Worm (Caenorhabditis elegans): ENCODE results near the gene C05C9.3.

Gene C05C9.3

ce11 chrX:11097343-11097742 is 55.3 kb downstream of the C05C9.3 start:
- TF ChIP-seq ces-1 (GFP tag; optimal IDR thresholded peaks at IDR 0.05) (no peak), nhr-237 (tag; optimal IDR thresholded peaks at IDR 0.05) (no peak), mep-1 (tag; optimal IDR thresholded peaks at IDR 0.05) (no peak), flh-1 (GFP tag; optimal IDR thresholded peaks at IDR 0.05) (no peak), nhr-12 (tag; optimal IDR thresholded peaks at IDR 0.05) (no peak), elt-3 (tag; optimal IDR thresholded peaks at IDR 0.05) (no peak), blmp-1 (tag; optimal IDR thresholded peaks at IDR 0.05) (no peak), snpc-4 (tag; optimal IDR thresholded peaks at IDR 0.05) (no peak), lin-32 (GFP tag; optimal IDR thresholded peaks at IDR 0.05) (no peak), lin-13 (tag; optimal IDR thresholded peaks at IDR 0.05) (no peak), unc-62 (GFP tag; optimal IDR thresholded peaks at IDR 0.05) (no peak), hlh-1 (tag; optimal IDR thresholded peaks at IDR 0.05) (no peak), ceh-43 (GFP tag; optimal IDR thresholded peaks at IDR 0.05) (no peak), ham-2 (GFP tag; optimal IDR thresholded peaks at IDR 0.05) (no peak), ceh-83 (GFP tag; optimal IDR thresholded peaks at IDR 0.05) (no peak), cnd-1 (tag; optimal IDR thresholded peaks at IDR 0.05) (no peak), M03D4.4 (tag; optimal IDR thresholded peaks at IDR 0.05) (no peak), ceh-39 (tag; optimal IDR thresholded peaks at IDR 0.05) (no peak)

- TF ChIP-seq sptf-1 (tag; optimal IDR thresholded peaks at IDR 0.05) (peak; percentile 86), ham-2 (GFP tag; optimal IDR thresholded peaks at IDR 0.05) (peak; percentile 5), tbx-8 (GFP tag; optimal IDR thresholded peaks at IDR 0.05) (peak; percentile 51), ceh-43 (GFP tag; optimal IDR thresholded peaks at IDR 0.05) (peak; percentile 75), ces-1 (GFP tag; optimal IDR thresholded peaks at IDR 0.05) (peak; percentile 55), lin-32 (GFP tag; optimal IDR thresholded peaks at IDR 0.05) (peak; percentile 63), flh-1 (GFP tag; optimal IDR thresholded peaks at IDR 0.05) (peak; percentile 31), unc-120 (tag; optimal IDR thresholded peaks at IDR 0.05; ENCODE audit: poor library complexity, severe bottlenecking) (peak; percentile 46), pha-4 (tag; optimal IDR thresholded peaks at IDR 0.05) (peak; percentile 48), snpc-4 (tag; optimal IDR thresholded peaks at IDR 0.05) (no peak), elt-1 (tag; optimal IDR thresholded peaks at IDR 0.05; ENCODE audit: borderline replicate concordance, insufficient read depth) (no peak), mab-5 (tag; optimal IDR thresholded peaks at IDR 0.05) (no peak), zip-8 (tag; optimal IDR thresholded peaks at IDR 0.05) (no peak), sem-2 (GFP tag; optimal IDR thresholded peaks at IDR 0.05) (peak; percentile 73), mls-2 (tag; optimal IDR thresholded peaks at IDR 0.05) (peak; percentile 88), lin-13 (tag; optimal IDR thresholded peaks at IDR 0.05) (peak; percentile 64), nhr-12 (tag; optimal IDR thresholded peaks at IDR 0.05) (peak; percentile 6), bed-3 (GFP tag; optimal IDR thresholded peaks at IDR 0.05) (peak; percentile 55), nhr-237 (tag; optimal IDR thresholded peaks at IDR 0.05) (peak; percentile 9), nhr-2 (tag; optimal IDR thresholded peaks at IDR 0.05) (no peak), M03D4.4 (tag; optimal IDR thresholded peaks at IDR 0.05) (peak; percentile 82), ztf-11 (tag; optimal IDR thresholded peaks at IDR 0.05) (peak; percentile 69), drap-1 (GFP tag; optimal IDR thresholded peaks at IDR 0.05) (peak; percentile 84), mep-1 (tag; optimal IDR thresholded peaks at IDR 0.05) (peak; percentile 41), blmp-1 (tag; optimal IDR thresholded peaks at IDR 0.05) (no peak), ceh-83 (GFP tag; optimal IDR thresholded peaks at IDR 0.05) (peak; percentile 83), nhr-28 (tag; optimal IDR thresholded peaks at IDR 0.05) (no peak), ceh-39 (tag; optimal IDR thresholded peaks at IDR 0.05) (peak; percentile 16), nhr-76 (tag; optimal IDR thresholded peaks at IDR 0.05) (no peak), lsy-2 (tag; optimal IDR thresholded peaks at IDR 0.05) (no peak), hlh-1 (tag; optimal IDR thresholded peaks at IDR 0.05) (no peak), cnd-1 (tag; optimal IDR thresholded peaks at IDR 0.05) (peak; percentile 86), elt-3 (tag; optimal IDR thresholded peaks at IDR 0.05) (no peak), unc-62 (GFP tag; optimal IDR thresholded peaks at IDR 0.05) (no peak), unc-39 (tag; optimal IDR thresholded peaks at IDR 0.05) (no peak)
Observed at ce11 chrX:11095480-11095879, 57.1 kb downstream of the C05C9.3 start.

- TF ChIP-seq nhr-2 (tag; optimal IDR thresholded peaks at IDR 0.05) (peak; percentile 73), lin-32 (GFP tag; optimal IDR thresholded peaks at IDR 0.05) (peak; percentile 83), mls-2 (tag; optimal IDR thresholded peaks at IDR 0.05) (peak; percentile 93), bed-3 (GFP tag; optimal IDR thresholded peaks at IDR 0.05) (peak; percentile 30), elt-1 (tag; optimal IDR thresholded peaks at IDR 0.05; ENCODE audit: borderline replicate concordance, insufficient read depth) (peak; percentile 73), nhr-237 (tag; optimal IDR thresholded peaks at IDR 0.05) (peak; percentile 100), mab-5 (tag; optimal IDR thresholded peaks at IDR 0.05) (peak; percentile 93), hlh-1 (tag; optimal IDR thresholded peaks at IDR 0.05) (peak; percentile 92), elt-3 (tag; optimal IDR thresholded peaks at IDR 0.05) (peak; percentile 96), nhr-12 (tag; optimal IDR thresholded peaks at IDR 0.05) (peak; percentile 100), snpc-4 (tag; optimal IDR thresholded peaks at IDR 0.05) (no peak), unc-120 (tag; optimal IDR thresholded peaks at IDR 0.05; ENCODE audit: poor library complexity, severe bottlenecking) (peak; percentile 82), drap-1 (GFP tag; optimal IDR thresholded peaks at IDR 0.05) (peak; percentile 98), ham-2 (GFP tag; optimal IDR thresholded peaks at IDR 0.05) (no peak), mep-1 (tag; optimal IDR thresholded peaks at IDR 0.05) (peak; percentile 99), zip-8 (tag; optimal IDR thresholded peaks at IDR 0.05) (no peak), cnd-1 (tag; optimal IDR thresholded peaks at IDR 0.05) (peak; percentile 93), unc-39 (tag; optimal IDR thresholded peaks at IDR 0.05) (peak; percentile 94), unc-62 (GFP tag; optimal IDR thresholded peaks at IDR 0.05) (peak; percentile 97), tbx-8 (GFP tag; optimal IDR thresholded peaks at IDR 0.05) (peak; percentile 19), pha-4 (tag; optimal IDR thresholded peaks at IDR 0.05) (peak; percentile 99), ceh-43 (GFP tag; optimal IDR thresholded peaks at IDR 0.05) (peak; percentile 11), blmp-1 (tag; optimal IDR thresholded peaks at IDR 0.05) (peak; percentile 58), ces-1 (GFP tag; optimal IDR thresholded peaks at IDR 0.05) (peak; percentile 99), ceh-39 (tag; optimal IDR thresholded peaks at IDR 0.05) (peak; percentile 91), flh-1 (GFP tag; optimal IDR thresholded peaks at IDR 0.05) (no peak), lsy-2 (tag; optimal IDR thresholded peaks at IDR 0.05) (peak; percentile 91), sptf-1 (tag; optimal IDR thresholded peaks at IDR 0.05) (peak; percentile 93), nhr-28 (tag; optimal IDR thresholded peaks at IDR 0.05) (peak; percentile 79), sem-2 (GFP tag; optimal IDR thresholded peaks at IDR 0.05) (no peak), M03D4.4 (tag; optimal IDR thresholded peaks at IDR 0.05) (peak; percentile 82), lin-13 (tag; optimal IDR thresholded peaks at IDR 0.05) (peak; percentile 94), ceh-83 (GFP tag; optimal IDR thresholded peaks at IDR 0.05) (peak; percentile 65), nhr-76 (tag; optimal IDR thresholded peaks at IDR 0.05) (peak; percentile 53), ztf-11 (tag; optimal IDR thresholded peaks at IDR 0.05) (peak; percentile 98)
Observed at ce11 chrX:11093985-11094593, 58.5 kb downstream of the C05C9.3 start.

All from whole organism, mixed stage, embryonic.